Fruit fly (Drosophila melanogaster) whole organism, prepupa: ENCODE results near the gene ome.

Source experiments
- CG11902 ChIP-seq: fragments of 200-800 bp; sonication (Bioruptor generic); optimal IDR thresholded peaks from 3 replicates; lab custom pipeline; 2016; ENCODE audit warnings: missing biosample characterization, missing genetic modification characterization
- CG16779 ChIP-seq: fragments of 200-800 bp; sonication (Bioruptor generic); optimal IDR thresholded peaks from 3 replicates; lab custom pipeline; 2017; ENCODE audit warnings: missing biosample characterization, mild to moderate bottlenecking, missing genetic modification characterization
- CG7368 ChIP-seq: fragments of 200-800 bp; sonication (Bioruptor generic); optimal IDR thresholded peaks from 3 replicates; lab custom pipeline; 2016; ENCODE audit warnings: missing biosample characterization, missing genetic modification characterization
- CG8319 ChIP-seq: fragments of 200-800 bp; sonication (Bioruptor generic); optimal IDR thresholded peaks from 3 replicates; lab custom pipeline; 2016; ENCODE audit warnings: missing biosample characterization, missing genetic modification characterization
- Hr39 ChIP-seq: fragments of 200-800 bp; sonication (Bioruptor generic); optimal IDR thresholded peaks from 2 replicates; lab custom pipeline; 2016; ENCODE audit warnings: missing biosample characterization, missing genetic modification characterization
- Lpt ChIP-seq: fragments of 200-800 bp; sonication (Bioruptor generic); optimal IDR thresholded peaks from 3 replicates; lab custom pipeline; 2016; ENCODE audit warnings: missing biosample characterization, missing genetic modification characterization
- OdsH ChIP-seq: fragments of 200-800 bp; sonication (Bioruptor generic); optimal IDR thresholded peaks from 3 replicates; lab custom pipeline; 2016; ENCODE audit warnings: missing biosample characterization, missing genetic modification characterization
- Sox14 ChIP-seq: fragments of 200-800 bp; sonication (Bioruptor generic); optimal IDR thresholded peaks from 3 replicates; lab custom pipeline; 2016; ENCODE audit warnings: missing biosample characterization, missing genetic modification characterization
- dsx ChIP-seq: fragments of 200-800 bp; optimal IDR thresholded peaks from 3 replicates; lab custom pipeline; 2019; ENCODE audit warnings: missing biosample characterization, mild to moderate bottlenecking, missing genetic modification characterization, moderate library complexity; ENCODE audit not compliant: poor library complexity, severe bottlenecking
- svp ChIP-seq: fragments of 200-800 bp; sonication (Bioruptor generic); peaks from one replicate; lab custom pipeline; 2016; ENCODE audit warnings: missing biosample characterization, missing genetic modification characterization

dm6 chr3L:14640814-14641317, 31.8 kb upstream of the ome start:
- TF ChIP-seq CG16779 (no peak), Hr39 (GFP tag; lab: Kevin White, UChicago) (no peak), CG8319 (GFP tag; lab: Kevin White, UChicago) (no peak), dsx (no peak), Lpt (GFP tag; lab: Kevin White, UChicago) (no peak), OdsH (GFP tag; lab: Kevin White, UChicago) (no peak), Sox14 (GFP tag; lab: Kevin White, UChicago) (no peak), svp (no peak), CG11902 (no peak), CG7368 (GFP tag; lab: Kevin White, UChicago) (no peak)
